Worm (Caenorhabditis elegans) whole organism, L4/young adult: ENCODE data around the gene erl-1.

Source experiments
- W03F9.2 ChIP-seq: fragments of 150-350 bp; optimal IDR thresholded peaks from 2 replicates; lab custom pipeline; 2014; ENCODE audit warnings: missing biosample characterization, missing genetic modification characterization
- dao-5 ChIP-seq: sonication (generic microtip); optimal IDR thresholded peaks from 2 replicates; lab custom pipeline; 2016; ENCODE audit warnings: missing genotype, missing genetic modification characterization, moderate library complexity, missing compliant biosample characterization
- him-1 ChIP-seq: sonication (generic microtip); optimal IDR thresholded peaks from 2 replicates; lab custom pipeline; 2016; ENCODE audit warnings: missing genotype, missing genetic modification reagents, missing genetic modification characterization, missing compliant biosample characterization

- TF ChIP-seq W03F9.2 (tag; lab: Kevin White, UChicago) (no peak), dao-5 (tag; lab: Kevin White, UChicago) (no peak), him-1 (tag; lab: Kevin White, UChicago) (no peak)
Measured at ce11 chrIV:12334708-12335107, 47.0 kb downstream of the erl-1 start.
